Fruit fly (Drosophila melanogaster) whole organism, embryonic: Measurements from ENCODE around the gene CG6693.

Experiments
- Asciz ChIP-seq: fragments of 200-800 bp; sonication (Bioruptor generic); optimal IDR thresholded peaks from 2 replicates; lab custom pipeline; 2017; ENCODE audit warnings: missing biosample characterization, mild to moderate bottlenecking, missing genetic modification characterization, missing genetic modification reagents
- CG10462 ChIP-seq: fragments of 200-800 bp; sonication (Bioruptor generic); optimal IDR thresholded peaks from 2 replicates; lab custom pipeline; 2016; ENCODE audit warnings: missing biosample characterization, missing genetic modification characterization
- CG10565 ChIP-seq: fragments of 200-800 bp; sonication (Bioruptor generic); optimal IDR thresholded peaks from 3 replicates; lab custom pipeline; 2016; ENCODE audit warnings: missing biosample characterization, mild to moderate bottlenecking, missing genetic modification characterization
- CG11560 ChIP-seq: fragments of 200-800 bp; sonication (Bioruptor generic); IDR thresholded peaks from 3 replicates; pipeline ENCODE4 v1.3.6; 2022; ENCODE audit warnings: missing biosample characterization, missing genetic modification characterization
- CG12299 ChIP-seq: fragments of 200-800 bp; sonication (Bioruptor generic); optimal IDR thresholded peaks from 2 replicates; lab custom pipeline; 2018; ENCODE audit warnings: missing biosample characterization, mild to moderate bottlenecking, missing genetic modification characterization
- CG17359 ChIP-seq: fragments of 200-800 bp; sonication (Bioruptor generic); optimal IDR thresholded peaks from 3 replicates; lab custom pipeline; 2018; ENCODE audit warnings: missing biosample characterization, mild to moderate bottlenecking, missing genetic modification characterization, moderate library complexity
- CG17612 ChIP-seq: fragments of 200-800 bp; sonication (Bioruptor generic); IDR thresholded peaks from 2 replicates; pipeline ENCODE4 v1.3.6; 2022; ENCODE audit warnings: missing biosample characterization, missing genetic modification characterization
- CG2116 ChIP-seq: fragments of 200-800 bp; sonication (Bioruptor generic); optimal IDR thresholded peaks from 3 replicates; lab custom pipeline; 2018; ENCODE audit warnings: missing biosample characterization, mild to moderate bottlenecking, missing genetic modification characterization
- CG31441 ChIP-seq: fragments of 200-800 bp; sonication (Bioruptor generic); IDR thresholded peaks from 2 replicates; pipeline ENCODE4 v1.3.6; 2022; ENCODE audit warnings: missing biosample characterization, missing genetic modification characterization
- CG32767 ChIP-seq: fragments of 200-800 bp; sonication (Bioruptor generic); IDR thresholded peaks from 2 replicates; pipeline ENCODE4 v1.3.6; 2022; ENCODE audit warnings: missing biosample characterization, missing genetic modification characterization
- CG43689 ChIP-seq: fragments of 200-800 bp; sonication (Bioruptor generic); IDR thresholded peaks from 2 replicates; pipeline ENCODE4 v1.3.6; 2022; ENCODE audit warnings: missing biosample characterization, missing genetic modification characterization
- CG6175 ChIP-seq: fragments of 200-800 bp; sonication (Bioruptor generic); IDR thresholded peaks from 3 replicates; pipeline ENCODE4 v1.3.6; 2022; ENCODE audit warnings: missing biosample characterization, missing genetic modification characterization
- CG6791 ChIP-seq: fragments of 200-800 bp; sonication (Bioruptor generic); IDR thresholded peaks from 3 replicates; pipeline ENCODE4 v1.3.6; 2022; ENCODE audit warnings: missing biosample characterization, missing genetic modification characterization; ENCODE audit not compliant: partially characterized antibody
- CG7786 ChIP-seq: fragments of 200-800 bp; sonication (Bioruptor generic); optimal IDR thresholded peaks from 2 replicates; lab custom pipeline; 2016; ENCODE audit warnings: missing biosample characterization, missing genetic modification characterization
- CG7963 ChIP-seq: fragments of 200-800 bp; sonication (Bioruptor generic); IDR thresholded peaks from 3 replicates; pipeline ENCODE4 v1.3.6; 2022; ENCODE audit warnings: missing biosample characterization, missing genetic modification characterization; ENCODE audit not compliant: partially characterized antibody
- CG9817 ChIP-seq: fragments of 200-800 bp; sonication (Bioruptor generic); optimal IDR thresholded peaks from 2 replicates; lab custom pipeline; 2018; ENCODE audit warnings: missing biosample characterization, mild to moderate bottlenecking, missing genetic modification characterization, moderate library complexity
- Camta ChIP-seq: fragments of 200-800 bp; sonication (Bioruptor generic); optimal IDR thresholded peaks from 2 replicates; lab custom pipeline; 2016; ENCODE audit warnings: missing biosample characterization, missing genetic modification characterization
- CkIIα-i1 ChIP-seq: fragments of 200-800 bp; sonication (Bioruptor generic); IDR thresholded peaks from 2 replicates; pipeline ENCODE4 v1.3.6; 2022; ENCODE audit warnings: missing biosample characterization, missing genetic modification characterization
- Dref ChIP-seq: fragments of 200-800 bp; sonication (Bioruptor generic); IDR thresholded peaks from 2 replicates; pipeline ENCODE4 v1.3.6; 2022; ENCODE audit warnings: missing biosample characterization, missing genetic modification characterization
- HHEX ChIP-seq: fragments of 200-800 bp; sonication (Bioruptor generic); optimal IDR thresholded peaks from 3 replicates; lab custom pipeline; 2017; ENCODE audit warnings: missing biosample characterization, mild to moderate bottlenecking, missing genetic modification characterization, missing genetic modification reagents
- HmgD ChIP-seq: fragments of 200-800 bp; sonication (Bioruptor generic); optimal IDR thresholded peaks from 3 replicates; lab custom pipeline; 2016; ENCODE audit warnings: missing biosample characterization, missing genetic modification characterization
- Lpt ChIP-seq: fragments of >200 bp; optimal IDR thresholded peaks from 2 replicates; lab custom pipeline; 2018; ENCODE audit warnings: missing biosample characterization, missing genetic modification characterization
- NK7.1 ChIP-seq: fragments of 200-800 bp; sonication (Bioruptor generic); optimal IDR thresholded peaks from 3 replicates; lab custom pipeline; 2016; ENCODE audit warnings: missing biosample characterization, missing genetic modification characterization
- Neu2 ChIP-seq: fragments of 200-800 bp; sonication (Bioruptor generic); optimal IDR thresholded peaks from 3 replicates; lab custom pipeline; 2016; ENCODE audit warnings: missing biosample characterization, missing genetic modification characterization, borderline replicate concordance
- Nf-YB ChIP-seq: fragments of 200-800 bp; sonication (Bioruptor generic); optimal IDR thresholded peaks from 3 replicates; lab custom pipeline; 2019; ENCODE audit warnings: missing biosample characterization, mild to moderate bottlenecking, missing genetic modification characterization, moderate library complexity
- Poxn ChIP-seq: fragments of 200-800 bp; sonication (Bioruptor generic); IDR thresholded peaks from 2 replicates; pipeline ENCODE4 v1.3.6; 2022; ENCODE audit warnings: missing biosample characterization, missing genetic modification characterization
- Ravus ChIP-seq: fragments of 200-800 bp; sonication (Bioruptor generic); IDR thresholded peaks from 2 replicates; pipeline ENCODE4 v1.3.6; 2022; ENCODE audit warnings: missing biosample characterization, missing genetic modification characterization
- abd-A ChIP-seq: fragments of 200-800 bp; sonication (Bioruptor generic); optimal IDR thresholded peaks from 3 replicates; lab custom pipeline; 2019; ENCODE audit warnings: missing biosample characterization, mild to moderate bottlenecking, missing genetic modification characterization, moderate library complexity
- cad ChIP-seq: fragments of >200 bp; optimal IDR thresholded peaks from 2 replicates; lab custom pipeline; 2017; ENCODE audit warnings: missing biosample characterization, missing genetic modification characterization
- cg ChIP-seq: fragments of 200-800 bp; sonication (Bioruptor generic); optimal IDR thresholded peaks from 3 replicates; lab custom pipeline; 2019; ENCODE audit warnings: missing biosample characterization, mild to moderate bottlenecking, missing genetic modification characterization, moderate library complexity
- chinmo ChIP-seq: fragments of 200-800 bp; sonication (Bioruptor generic); IDR thresholded peaks from 4 replicates; pipeline ENCODE4 v1.3.6; 2022; ENCODE audit warnings: missing biosample characterization, missing genetic modification characterization; ENCODE audit not compliant: partially characterized antibody
- danr ChIP-seq: fragments of 200-800 bp; sonication (Bioruptor generic); IDR thresholded peaks from 2 replicates; pipeline ENCODE4 v1.3.6; 2022; ENCODE audit warnings: missing biosample characterization, missing genetic modification characterization
- emc ChIP-seq: fragments of 200-800 bp; sonication (Bioruptor generic); optimal IDR thresholded peaks from 2 replicates; lab custom pipeline; 2016; ENCODE audit warnings: missing biosample characterization, missing genetic modification characterization
- en ChIP-seq: fragments of 200-800 bp; sonication (Bioruptor generic); optimal IDR thresholded peaks from 2 replicates; lab custom pipeline; 2016; ENCODE audit warnings: missing biosample characterization, missing genetic modification characterization
- eve ChIP-seq, 2 experiments: fragments of >200 bp; optimal IDR thresholded peaks; 2 replicates each; lab custom pipeline; 2017; ENCODE audit warnings: missing biosample characterization in 2 of 2, missing genetic modification characterization in 2 of 2
- fd3F ChIP-seq: fragments of 200-800 bp; sonication (Bioruptor generic); optimal IDR thresholded peaks from 2 replicates; lab custom pipeline; 2018; ENCODE audit warnings: missing biosample characterization, mild to moderate bottlenecking, missing genetic modification characterization, moderate library complexity
- gce ChIP-seq: fragments of 200-800 bp; sonication (Bioruptor generic); IDR thresholded peaks from 3 replicates; pipeline ENCODE4 v1.3.6; 2022; ENCODE audit warnings: missing biosample characterization, missing genetic modification characterization
- gem ChIP-seq: fragments of 200-800 bp; sonication (Bioruptor generic); optimal IDR thresholded peaks from 2 replicates; lab custom pipeline; 2019; ENCODE audit warnings: missing biosample characterization, mild to moderate bottlenecking, missing genetic modification characterization, moderate library complexity
- lilli ChIP-seq: fragments of 200-800 bp; sonication (Bioruptor generic); optimal IDR thresholded peaks from 3 replicates; lab custom pipeline; 2016; ENCODE audit warnings: missing biosample characterization, missing genetic modification characterization
- lov ChIP-seq, 2 experiments: fragments of 200-800 bp in 1 of 2; fragments of >200 bp in 1 of 2; sonication (Bioruptor generic) in 1 of 2; IDR thresholded peaks in 1 of 2; optimal IDR thresholded peaks in 1 of 2; 2 replicates in 1 of 2; 3 replicates in 1 of 2; pipeline versions ENCODE4 v1.3.6 to Lab custom; 2017 to 2022; ENCODE audit warnings: missing biosample characterization in 1 of 2, missing genetic modification characterization in 1 of 2
- maf-S ChIP-seq: fragments of 200-800 bp; sonication (Bioruptor generic); optimal IDR thresholded peaks from 2 replicates; lab custom pipeline; 2016; ENCODE audit warnings: missing biosample characterization, missing genetic modification characterization
- p53 ChIP-seq: fragments of 200-800 bp; sonication (Bioruptor generic); optimal IDR thresholded peaks from 2 replicates; lab custom pipeline; 2016; ENCODE audit warnings: missing biosample characterization, missing genetic modification characterization
- pan ChIP-seq, 4 experiments: fragments of >200 bp in 3 of 4; fragments of 200-800 bp in 1 of 4; sonication (Bioruptor generic) in 1 of 4; optimal IDR thresholded peaks in 3 of 4; IDR thresholded peaks in 1 of 4; 2 replicates each; pipeline versions ENCODE4 v1.3.6 to Lab custom; 2017 to 2022; ENCODE audit warnings: missing biosample characterization in 2 of 4, missing genetic modification characterization in 2 of 4, mixed read lengths in 1 of 4
- peb ChIP-seq: fragments of 200-800 bp; sonication (Bioruptor generic); IDR thresholded peaks from 2 replicates; pipeline ENCODE4 v1.3.6; 2022; ENCODE audit warnings: missing biosample characterization, missing genetic modification characterization
- rib ChIP-seq: fragments of 200-800 bp; sonication (Bioruptor generic); IDR thresholded peaks from 2 replicates; pipeline ENCODE4 v1.3.6; 2022; ENCODE audit warnings: missing biosample characterization, missing genetic modification characterization
- sens-2 ChIP-seq: fragments of 200-800 bp; sonication (Bioruptor generic); IDR thresholded peaks from 2 replicates; pipeline ENCODE4 v1.3.6; 2022; ENCODE audit warnings: missing biosample characterization, missing genetic modification characterization
- slbo ChIP-seq: fragments of 200-800 bp; sonication (Bioruptor generic); IDR thresholded peaks from 2 replicates; pipeline ENCODE4 v1.3.6; 2022; ENCODE audit warnings: missing biosample characterization, missing genetic modification characterization
- sqz ChIP-seq: fragments of 200-800 bp; sonication (Bioruptor generic); optimal IDR thresholded peaks from 3 replicates; lab custom pipeline; 2018; ENCODE audit warnings: missing biosample characterization, mild to moderate bottlenecking, missing genetic modification characterization
- stc ChIP-seq: fragments of 200-800 bp; sonication (Bioruptor generic); IDR thresholded peaks from 2 replicates; pipeline ENCODE4 v1.3.6; 2022; ENCODE audit warnings: missing biosample characterization, missing genetic modification characterization
- stwl ChIP-seq: fragments of 200-800 bp; sonication (Bioruptor generic); optimal IDR thresholded peaks from 3 replicates; lab custom pipeline; 2018; ENCODE audit warnings: missing biosample characterization, mild to moderate bottlenecking, missing genetic modification characterization, moderate library complexity
- tna ChIP-seq: fragments of 200-800 bp; sonication (Bioruptor generic); IDR thresholded peaks from 2 replicates; pipeline ENCODE4 v1.3.6; 2022; ENCODE audit warnings: missing biosample characterization, missing genetic modification characterization; ENCODE audit not compliant: partially characterized antibody

CG6693 gene

DNA sequence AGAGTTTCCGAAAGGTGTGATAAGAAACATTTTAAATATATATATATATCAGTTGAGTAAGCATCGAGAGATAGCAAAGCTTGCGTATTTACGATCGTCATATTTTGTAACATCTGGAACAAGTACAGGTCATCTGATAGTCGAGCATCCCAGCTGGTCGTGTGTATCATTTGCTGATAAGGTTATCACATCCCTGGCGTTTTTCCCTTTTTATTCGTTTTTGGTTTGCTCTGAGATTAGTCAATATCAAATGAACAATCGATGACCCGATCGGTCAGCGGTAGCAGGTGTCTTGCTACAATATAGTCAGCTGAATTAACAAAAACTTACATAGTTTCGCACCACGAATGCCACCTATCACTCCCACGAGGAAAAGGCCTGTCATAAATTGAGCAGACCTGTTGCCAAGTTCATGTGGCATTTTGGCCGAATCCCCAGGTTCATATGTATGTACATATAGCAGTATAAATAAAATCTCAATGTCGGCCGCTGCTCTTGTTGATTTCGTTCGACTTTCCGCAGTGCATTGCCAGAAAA is 20.5 kb downstream of the CG6693 start (continued):
- no peak for TF ChIP-seq cad
- TF ChIP-seq gem (tag; lab: Kevin White, UChicago), result peak; percentile 82
- peak; percentile 32 for TF ChIP-seq Asciz (GFP tag; lab: Kevin White, UChicago)
- TF ChIP-seq HHEX (GFP tag; lab: Kevin White, UChicago), result peak; percentile 62
- no peak for TF ChIP-seq rib (GFP tag; lab: Robert Waterston, UW)
- TF ChIP-seq NK7.1, result peak; percentile 13
- no peak for TF ChIP-seq CG7786 (GFP tag; lab: Kevin White, UChicago)
- TF ChIP-seq HmgD (GFP tag; lab: Kevin White, UChicago), result no peak
- TF ChIP-seq peb (GFP tag; lab: Robert Waterston, UW), result no peak
- no peak for TF ChIP-seq CG17612
- TF ChIP-seq eve (GFP tag; optimal IDR thresholded peaks at IDR 0.05; lab: Kevin White, UChicago), result no peak
- TF ChIP-seq CG7963, result no peak
- no peak for TF ChIP-seq Poxn
- TF ChIP-seq Ravus (GFP tag; lab: Robert Waterston, UW), result no peak
- no peak for TF ChIP-seq tna (GFP tag; lab: Robert Waterston, UW)
- TF ChIP-seq CG12299, result no peak
- no peak for TF ChIP-seq sqz
- no peak for TF ChIP-seq sens-2
- no peak for TF ChIP-seq danr (GFP tag; lab: Robert Waterston, UW)
- TF ChIP-seq abd-A, result no peak
- TF ChIP-seq slbo (GFP tag; lab: Robert Waterston, UW), result peak; percentile 76
- TF ChIP-seq CG10462 (GFP tag; lab: Kevin White, UChicago), result no peak
- TF ChIP-seq CG6175 (GFP tag; lab: Robert Waterston, UW), result 0 out of 3 replicates have a peak, but pooled peaks have one; percentile 50
- TF ChIP-seq Lpt, result no peak
- TF ChIP-seq en (GFP tag; lab: Kevin White, UChicago), result no peak
- TF ChIP-seq Camta, result no peak
- no peak for TF ChIP-seq lov (optimal IDR thresholded peaks at IDR 0.05; lab: Kevin White, UChicago)
- TF ChIP-seq lov (GFP tag; IDR thresholded peaks at IDR 0.05; lab: Robert Waterston, UW), result no peak
- no peak for TF ChIP-seq cg (GFP tag; lab: Kevin White, UChicago)
- peak; percentile 61; the same call in 1 of the 4 replicates for TF ChIP-seq chinmo (GFP tag; lab: Robert Waterston, UW)
- TF ChIP-seq pan (optimal IDR thresholded peaks at IDR 0.05; lab: Kevin White, UChicago), result no peak
- TF ChIP-seq pan (GFP tag; optimal IDR thresholded peaks at IDR 0.05 in 1 of 2, IDR thresholded peaks at IDR 0.05 in 1 of 2), result peak in 1 of 2 experiments; percentile 69
- TF ChIP-seq Nf-YB, result no peak
- no peak for TF ChIP-seq Neu2
- peak; percentile 51 for TF ChIP-seq lilli (GFP tag; lab: Kevin White, UChicago)
- TF ChIP-seq stwl, result no peak
- peak; percentile 15 for TF ChIP-seq fd3F
- TF ChIP-seq emc (GFP tag; lab: Kevin White, UChicago), result no peak

DNA sequence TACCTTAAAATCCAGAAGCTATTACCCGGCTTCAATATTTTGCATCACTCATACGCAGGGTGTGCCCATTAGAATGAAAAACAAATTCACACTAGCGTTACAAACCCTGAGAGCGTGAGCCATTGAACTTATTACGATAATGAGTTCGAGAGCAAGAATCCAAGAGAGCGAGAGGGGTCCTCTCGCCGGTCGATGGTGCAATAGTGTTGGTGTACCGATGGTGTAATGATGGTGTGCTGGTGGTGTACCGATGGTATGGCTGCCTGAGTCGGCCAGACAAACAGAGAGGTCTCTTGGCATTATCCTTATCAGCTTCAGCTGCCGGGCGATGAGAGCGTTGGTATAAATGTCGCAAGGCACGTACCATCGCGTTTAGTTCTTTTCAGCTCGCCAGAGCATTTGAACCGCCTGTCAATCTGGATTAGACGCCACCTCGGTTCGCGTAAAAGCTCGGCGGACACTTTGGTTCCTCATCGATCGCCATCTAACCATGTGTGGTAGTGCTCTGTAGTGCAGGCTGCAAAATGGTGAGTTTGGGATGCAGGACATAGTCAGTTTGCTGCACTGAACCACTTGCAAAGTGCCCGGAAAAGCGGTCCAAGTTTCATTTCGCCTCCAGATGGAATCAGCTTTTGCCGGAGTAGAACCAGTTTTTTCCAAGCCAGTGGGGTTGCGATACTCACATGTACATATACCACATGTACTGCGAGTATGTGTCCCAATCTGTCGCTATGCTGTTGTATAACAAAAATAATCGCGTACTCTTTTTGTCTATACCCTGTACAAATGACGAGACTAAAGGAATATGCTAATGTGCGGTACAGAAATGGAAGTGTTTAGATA is 21.2 kb downstream of the CG6693 start:
- TF ChIP-seq Dref (GFP tag; lab: Robert Waterston, UW) (no peak), CkIIα-i1 (GFP tag; lab: Robert Waterston, UW) (no peak), CG32767 (GFP tag; lab: Robert Waterston, UW) (no peak), rib (GFP tag; lab: Robert Waterston, UW) (no peak), maf-S (GFP tag; lab: Kevin White, UChicago) (no peak), CG2116 (GFP tag; lab: Kevin White, UChicago) (no peak), gce (no peak), stc (GFP tag; lab: Robert Waterston, UW) (0 out of 2 replicates have a peak, but pooled peaks have one; percentile 16), p53 (GFP tag; lab: Kevin White, UChicago) (no peak), CG17359 (tag; lab: Kevin White, UChicago) (no peak), CG10565 (GFP tag; lab: Kevin White, UChicago) (no peak), CG11560 (tag; lab: Robert Waterston, UW) (no peak), CG31441 (GFP tag; lab: Robert Waterston, UW) (no peak), CG6791 (no peak), CG43689 (GFP tag; lab: Robert Waterston, UW) (no peak), CG9817 (no peak)
